Worm (Caenorhabditis elegans) whole organism, L4 larva: ENCODE measurements around the gene gas-1.

ENCODE experiments used
- D1046.2 ChIP-seq: fragments of 200-800 bp; sonication (Bioruptor generic); IDR thresholded peaks from 2 replicates; pipeline ENCODE4 v1.3.6; 2022; ENCODE audit warnings: missing genetic modification characterization, missing compliant biosample characterization
- F44E2.7 ChIP-seq: fragments of 200-800 bp; sonication (Bioruptor generic); IDR thresholded peaks from 2 replicates; pipeline ENCODE4 v2.1.2; 2022; ENCODE audit warnings: missing genetic modification characterization, missing compliant biosample characterization
- arid-1 ChIP-seq: fragments of 200-800 bp; sonication (Bioruptor generic); conservative IDR thresholded peaks from 2 replicates; pipeline ENCODE4 v1.3.6; 2022; ENCODE audit warnings: missing genetic modification reagents, missing genetic modification characterization, missing compliant biosample characterization
- attf-4 ChIP-seq: sonication (generic microtip); optimal IDR thresholded peaks from 3 replicates; lab custom pipeline; 2017; ENCODE audit warnings: missing biosample characterization, missing genetic modification characterization
- ceh-44 ChIP-seq: fragments of 200-800 bp; sonication (Bioruptor generic); IDR thresholded peaks from 2 replicates; pipeline ENCODE4 v1.3.6; 2022; ENCODE audit warnings: missing genetic modification reagents, missing genetic modification characterization, missing compliant biosample characterization
- ceh-62 ChIP-seq: sonication (generic microtip); optimal IDR thresholded peaks from 2 replicates; lab custom pipeline; 2017; ENCODE audit warnings: missing biosample characterization, missing genetic modification characterization
- ces-1 ChIP-seq: fragments of 150-350 bp; sonication (generic microtip); optimal IDR thresholded peaks from 4 replicates; lab custom pipeline; 2014; ENCODE audit warnings: missing biosample characterization, missing genetic modification reagents, missing genetic modification characterization
- cey-2 ChIP-seq: sonication (generic microtip); optimal IDR thresholded peaks from 3 replicates; lab custom pipeline; 2017; ENCODE audit warnings: missing genetic modification characterization, mild to moderate bottlenecking, missing compliant biosample characterization, antibody characterized with exemption, borderline replicate concordance; ENCODE audit not compliant: insufficient read depth
- daf-16 ChIP-seq, 3 experiments: sonication (generic microtip); optimal IDR thresholded peaks; 2 replicates each; lab custom pipeline; 2016 to 2017; ENCODE audit warnings: missing genetic modification characterization in 3 of 3, missing genetic modification reagents in 3 of 3, mild to moderate bottlenecking in 2 of 3, missing compliant biosample characterization in 2 of 3, missing biosample characterization in 1 of 3, moderate library complexity in 1 of 3
- dmd-6 ChIP-seq: fragments of 200-800 bp; sonication (Bioruptor generic); IDR thresholded peaks from 2 replicates; pipeline ENCODE4 v1.3.6; 2022; ENCODE audit warnings: missing genetic modification reagents, missing genetic modification characterization, missing compliant biosample characterization
- dve-1 ChIP-seq: sonication (generic microtip); optimal IDR thresholded peaks from 2 replicates; lab custom pipeline; 2017; ENCODE audit warnings: antibody characterized with exemption, mild to moderate bottlenecking, missing genetic modification characterization, missing compliant biosample characterization; ENCODE audit not compliant: insufficient read depth
- egl-27 ChIP-seq: sonication (generic microtip); optimal IDR thresholded peaks from 3 replicates; lab custom pipeline; 2017; ENCODE audit warnings: missing biosample characterization, missing genetic modification reagents, missing genetic modification characterization
- fkh-10 ChIP-seq: fragments of 150-350 bp; optimal IDR thresholded peaks from 2 replicates; lab custom pipeline; 2014; ENCODE audit warnings: missing biosample characterization, missing genetic modification reagents, missing genetic modification characterization
- hlh-11 ChIP-seq: fragments of 200-800 bp; sonication (Bioruptor generic); optimal IDR thresholded peaks from 2 replicates; lab custom pipeline; 2018; ENCODE audit warnings: mild to moderate bottlenecking, missing genetic modification characterization, missing compliant biosample characterization
- jun-1 ChIP-seq: fragments of 150-350 bp; optimal IDR thresholded peaks from 2 replicates; lab custom pipeline; 2014; ENCODE audit warnings: missing biosample characterization, missing genetic modification reagents, missing genetic modification characterization
- lim-7 ChIP-seq: fragments of 200-800 bp; sonication (Bioruptor generic); IDR thresholded peaks from 2 replicates; pipeline ENCODE4 v1.3.6; 2022; ENCODE audit warnings: missing genetic modification characterization, missing compliant biosample characterization
- lin-1 ChIP-seq: fragments of 200-800 bp; sonication (Bioruptor generic); IDR thresholded peaks from 2 replicates; pipeline ENCODE4 v1.3.6; 2022; ENCODE audit warnings: missing genetic modification reagents, missing genetic modification characterization, missing compliant biosample characterization
- lin-13 ChIP-seq: fragments of 150-350 bp; optimal IDR thresholded peaks from 2 replicates; lab custom pipeline; 2014; ENCODE audit warnings: missing biosample characterization, missing genetic modification reagents, missing genetic modification characterization
- lin-15B ChIP-seq: fragments of 150-350 bp; sonication (generic microtip); optimal IDR thresholded peaks from 3 replicates; lab custom pipeline; 2014; ENCODE audit warnings: missing biosample characterization, missing genetic modification characterization
- lir-3 ChIP-seq: sonication (generic microtip); optimal IDR thresholded peaks from 2 replicates; lab custom pipeline; 2016; ENCODE audit warnings: mild to moderate bottlenecking, missing genetic modification characterization, missing compliant biosample characterization
- mdl-1 ChIP-seq, 2 experiments: fragments of 150-350 bp in 1 of 2; sonication (generic microtip) in 1 of 2; optimal IDR thresholded peaks; 2 replicates each; lab custom pipeline; 2014 to 2017; ENCODE audit warnings: missing biosample characterization in 2 of 2, missing genetic modification characterization in 2 of 2
- mxl-3 ChIP-seq: fragments of 200-800 bp; sonication (Bioruptor generic); optimal IDR thresholded peaks from 2 replicates; lab custom pipeline; 2018; ENCODE audit warnings: mild to moderate bottlenecking, missing genetic modification characterization, missing compliant biosample characterization
- nhr-10 ChIP-seq: fragments of 150-350 bp; optimal IDR thresholded peaks from 2 replicates; lab custom pipeline; 2014; ENCODE audit warnings: missing biosample characterization, missing genetic modification characterization
- nhr-102 ChIP-seq: sonication (generic microtip); optimal IDR thresholded peaks from 2 replicates; lab custom pipeline; 2016; ENCODE audit warnings: mild to moderate bottlenecking, missing genetic modification characterization, moderate library complexity, missing compliant biosample characterization
- nhr-237 ChIP-seq: sonication (generic microtip); optimal IDR thresholded peaks from 2 replicates; lab custom pipeline; 2017; ENCODE audit warnings: missing biosample characterization, missing genetic modification characterization
- nhr-28 ChIP-seq: fragments of 150-350 bp; optimal IDR thresholded peaks from 2 replicates; lab custom pipeline; 2014; ENCODE audit warnings: missing biosample characterization, missing genetic modification characterization
- nhr-41 ChIP-seq: fragments of 200-800 bp; sonication (Bioruptor generic); IDR thresholded peaks from 2 replicates; pipeline ENCODE4 v1.3.6; 2022; ENCODE audit warnings: missing genetic modification reagents, missing genetic modification characterization, missing compliant biosample characterization
- nhr-48 ChIP-seq: sonication (generic microtip); optimal IDR thresholded peaks from 2 replicates; lab custom pipeline; 2016; ENCODE audit warnings: mild to moderate bottlenecking, missing genetic modification characterization, missing compliant biosample characterization
- nhr-6 ChIP-seq: fragments of 150-350 bp; optimal IDR thresholded peaks from 2 replicates; lab custom pipeline; 2014; ENCODE audit warnings: missing biosample characterization, missing genetic modification characterization
- pha-4 ChIP-seq, 2 experiments: fragments of 150-350 bp in 1 of 2; fragments of 200-800 bp in 1 of 2; sonication (Bioruptor generic) in 1 of 2; IDR thresholded peaks in 1 of 2; optimal IDR thresholded peaks in 1 of 2; 2 replicates each; pipeline versions ENCODE4 v1.3.6 to Lab custom; 2014 to 2022; ENCODE audit warnings: missing genetic modification characterization in 2 of 2, missing genetic modification reagents in 2 of 2, missing biosample characterization in 1 of 2, missing compliant biosample characterization in 1 of 2
- php-3 ChIP-seq: fragments of 200-800 bp; sonication (Bioruptor generic); IDR thresholded peaks from 2 replicates; pipeline ENCODE4 v1.3.6; 2022; ENCODE audit warnings: missing genetic modification reagents, missing genetic modification characterization, missing compliant biosample characterization
- rbr-2 ChIP-seq: sonication (generic microtip); optimal IDR thresholded peaks from 2 replicates; lab custom pipeline; 2016; ENCODE audit warnings: missing genotype, missing genetic modification characterization, missing compliant biosample characterization
- sdz-12 ChIP-seq: fragments of 200-800 bp; sonication (Bioruptor generic); optimal IDR thresholded peaks from 2 replicates; lab custom pipeline; 2018; ENCODE audit warnings: mild to moderate bottlenecking, missing genetic modification characterization, missing compliant biosample characterization
- snpc-1.2 ChIP-seq: fragments of 200-800 bp; sonication (Bioruptor generic); IDR thresholded peaks from 2 replicates; pipeline ENCODE4 v1.3.6; 2022; ENCODE audit warnings: missing genetic modification reagents, missing genetic modification characterization, missing compliant biosample characterization
- spr-3 ChIP-seq: fragments of 200-800 bp; sonication (Bioruptor generic); optimal IDR thresholded peaks from 2 replicates; lab custom pipeline; 2018; ENCODE audit warnings: mild to moderate bottlenecking, missing genetic modification characterization, missing compliant biosample characterization
- tra-1 ChIP-seq: fragments of 200-800 bp; sonication (Bioruptor generic); IDR thresholded peaks from 2 replicates; pipeline ENCODE4 v1.3.6; 2022; ENCODE audit warnings: missing genetic modification reagents, missing genetic modification characterization, missing compliant biosample characterization
- unc-39 ChIP-seq: sonication (generic microtip); optimal IDR thresholded peaks from 2 replicates; lab custom pipeline; 2017; ENCODE audit warnings: missing biosample characterization, missing genetic modification characterization
- vab-7 ChIP-seq: fragments of 200-800 bp; sonication (Bioruptor generic); IDR thresholded peaks from 2 replicates; pipeline ENCODE4 v1.3.6; 2022; ENCODE audit warnings: missing genetic modification reagents, missing genetic modification characterization, missing compliant biosample characterization
- zfp-2 ChIP-seq: sonication (generic microtip); optimal IDR thresholded peaks from 2 replicates; lab custom pipeline; 2016; ENCODE audit warnings: mild to moderate bottlenecking, missing genetic modification characterization, missing compliant biosample characterization
- zip-2 ChIP-seq: fragments of 150-350 bp; optimal IDR thresholded peaks from 2 replicates; lab custom pipeline; 2014; ENCODE audit warnings: missing biosample characterization, missing genetic modification characterization
- ztf-7 ChIP-seq: fragments of 150-350 bp; optimal IDR thresholded peaks from 2 replicates; lab custom pipeline; 2014; ENCODE audit warnings: missing biosample characterization, missing genetic modification characterization

Gene gas-1

DNA sequence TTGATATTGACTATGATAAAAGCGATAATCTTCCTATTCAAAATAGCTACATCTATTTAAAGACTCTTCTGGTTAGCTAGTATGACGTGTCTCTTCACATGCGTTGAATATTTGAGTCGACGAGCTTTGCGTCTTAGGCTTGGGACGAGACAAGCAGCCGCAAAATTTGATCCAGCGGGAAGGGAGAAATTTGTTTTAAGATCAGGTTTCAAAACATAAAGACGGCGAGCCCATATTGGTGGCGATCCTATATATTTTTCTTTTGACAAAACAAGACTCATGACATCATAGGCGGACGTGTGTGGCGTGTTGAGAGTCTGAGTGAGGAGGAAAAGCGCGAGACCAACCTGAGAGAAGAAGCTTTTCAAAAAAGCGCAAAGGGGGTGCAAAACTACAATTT lies 44.7 kb downstream of the gas-1 start:
- 0 out of 2 replicates have a peak, but pooled peaks have one; percentile 22 for TF ChIP-seq dmd-6 (GFP tag; lab: Robert Waterston, UW)
- TF ChIP-seq nhr-6 = no peak
- no peak for TF ChIP-seq D1046.2
- TF ChIP-seq rbr-2 (tag; lab: Kevin White, UChicago) = no peak

DNA sequence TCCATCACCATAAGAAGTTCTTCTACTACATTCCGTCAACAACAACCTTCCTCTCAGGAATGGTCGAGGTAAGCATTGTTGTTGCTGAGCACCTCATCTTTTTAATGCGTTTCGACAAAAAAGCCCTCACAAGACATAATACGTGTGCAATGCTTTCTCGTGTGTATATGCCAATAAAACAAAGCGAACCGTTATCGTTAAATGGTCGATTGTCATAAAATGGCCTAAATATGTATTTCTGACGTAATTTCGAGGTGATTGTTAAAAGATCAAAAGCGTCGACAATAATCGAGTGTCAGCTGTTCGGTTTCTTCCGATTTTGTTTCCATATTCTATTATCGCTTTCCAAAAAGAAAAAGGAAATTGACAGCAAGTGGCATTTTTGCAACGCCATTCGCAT lies 45.5 kb downstream of the gas-1 start:
- TF ChIP-seq fkh-10 (GFP tag; lab: Kevin White, UChicago) (no peak), arid-1 (GFP tag; lab: Robert Waterston, UW) (no peak), php-3 (GFP tag; lab: Robert Waterston, UW) (peak; percentile 94), rbr-2 (tag; lab: Kevin White, UChicago) (no peak), dve-1 (tag; lab: Kevin White, UChicago) (peak; percentile 69), nhr-102 (tag; lab: Kevin White, UChicago) (no peak), nhr-237 (no peak), ces-1 (GFP tag; lab: Kevin White, UChicago) (no peak), egl-27 (tag; lab: Kevin White, UChicago) (no peak), lir-3 (tag; lab: Kevin White, UChicago) (no peak), lin-1 (0 out of 2 replicates have a peak, but pooled peaks have one; percentile 39), lin-13 (GFP tag; lab: Kevin White, UChicago) (no peak), jun-1 (tag; lab: Kevin White, UChicago) (no peak), tra-1 (peak; percentile 63), D1046.2 (no peak), sdz-12 (GFP tag; lab: Kevin White, UChicago) (no peak), spr-3 (GFP tag; lab: Kevin White, UChicago) (no peak), ceh-44 (GFP tag; lab: Robert Waterston, UW) (no peak), zip-2 (tag; lab: Kevin White, UChicago) (no peak), cey-2 (tag; lab: Kevin White, UChicago) (no peak), nhr-6 (no peak), dmd-6 (GFP tag; lab: Robert Waterston, UW) (peak; percentile 86), nhr-48 (no peak), vab-7 (GFP tag; lab: Robert Waterston, UW) (no peak), attf-4 (tag; lab: Kevin White, UChicago) (no peak), pha-4 (GFP tag; IDR thresholded peaks at IDR 0.05; lab: Robert Waterston, UW) (no peak), pha-4 (tag; optimal IDR thresholded peaks at IDR 0.05; lab: Kevin White, UChicago) (no peak), lim-7 (no peak), snpc-1.2 (GFP tag; lab: Robert Waterston, UW) (no peak), ztf-7 (no peak), hlh-11 (tag; lab: Kevin White, UChicago) (peak; percentile 68), ceh-62 (tag; lab: Kevin White, UChicago) (no peak), nhr-28 (tag; lab: Kevin White, UChicago) (peak; percentile 10), unc-39 (tag; lab: Kevin White, UChicago) (no peak), lin-15B (tag; lab: Kevin White, UChicago) (no peak), nhr-41 (GFP tag; lab: Robert Waterston, UW) (no peak), zfp-2 (no peak), mxl-3 (no peak), mdl-1 (tag; optimal IDR thresholded peaks at IDR 0.05; lab: Kevin White, UChicago) (no peak), daf-16 (GFP tag; optimal IDR thresholded peaks at IDR 0.05; lab: Kevin White, UChicago) (no peak), daf-16 (tag; optimal IDR thresholded peaks at IDR 0.05; lab: Kevin White, UChicago) (peak; percentile 21), F44E2.7 (GFP tag; lab: Robert Waterston, UW) (no peak), nhr-10 (no peak)
